Worm (Caenorhabditis elegans): ENCODE results near the gene ptr-24.

The ptr-24 gene

ce11 chrX:13337728-13338127 is at the start of gene ptr-24:
ptr-24 (plus strand) TSS chrX:13338028.
- TF ChIP-seq W03F9.2 (tag; optimal IDR thresholded peaks at IDR 0.05) (no peak), him-1 (tag; optimal IDR thresholded peaks at IDR 0.05) (no peak), dao-5 (tag; optimal IDR thresholded peaks at IDR 0.05) (no peak)

- TF ChIP-seq him-1 (tag; optimal IDR thresholded peaks at IDR 0.05) (no peak), W03F9.2 (tag; optimal IDR thresholded peaks at IDR 0.05) (no peak), dao-5 (tag; optimal IDR thresholded peaks at IDR 0.05) (no peak)
These were observed 49.1 kb upstream of the ptr-24 start, which contains the start of gene R04D3.4 for ce11 chrX:13288715-13289114. R04D3.4 (minus strand) TSS chrX:13288815.

- no peak for TF ChIP-seq W03F9.2 (tag; optimal IDR thresholded peaks at IDR 0.05)
- TF ChIP-seq dao-5 (tag; optimal IDR thresholded peaks at IDR 0.05): no peak
- no peak for TF ChIP-seq him-1 (tag; optimal IDR thresholded peaks at IDR 0.05)
These were observed 47.3 kb upstream of the ptr-24 start, which contains the start of gene R04D3.3 for ce11 chrX:13290531-13290930. R04D3.3 (minus strand) TSS chrX:13290631.

- TF ChIP-seq W03F9.2 (tag; optimal IDR thresholded peaks at IDR 0.05) (no peak), dao-5 (tag; optimal IDR thresholded peaks at IDR 0.05) (no peak), him-1 (tag; optimal IDR thresholded peaks at IDR 0.05) (no peak)
These were observed 46.3 kb upstream of the ptr-24 start, which contains the start of gene srd-38 for ce11 chrX:13291506-13291905. srd-38 (plus strand) TSS chrX:13291806.

ce11 chrX:13293023-13293422 is 44.8 kb upstream of the ptr-24 start:
- no peak for TF ChIP-seq W03F9.2 (tag; optimal IDR thresholded peaks at IDR 0.05)
- TF ChIP-seq dao-5 (tag; optimal IDR thresholded peaks at IDR 0.05): no peak
- no peak for TF ChIP-seq him-1 (tag; optimal IDR thresholded peaks at IDR 0.05)

- TF ChIP-seq dao-5 (tag; optimal IDR thresholded peaks at IDR 0.05) (no peak), W03F9.2 (tag; optimal IDR thresholded peaks at IDR 0.05) (no peak), him-1 (tag; optimal IDR thresholded peaks at IDR 0.05) (no peak)
These were observed 43.2 kb upstream of the ptr-24 start, which contains the start of gene srd-36 for ce11 chrX:13294669-13295068. srd-36 (minus strand) TSS chrX:13294769.

ce11 chrX:13300503-13300902 is 37.3 kb upstream of the ptr-24 start, which contains the start of gene srd-39:
srd-39 (minus strand) TSS chrX:13300603.
- TF ChIP-seq W03F9.2 (tag; optimal IDR thresholded peaks at IDR 0.05): no peak

ce11 chrX:13303357-13303756 is 34.5 kb upstream of the ptr-24 start, which contains the start of gene srd-42:
srd-42 (minus strand) TSS chrX:13303457.
- TF ChIP-seq W03F9.2 (tag; optimal IDR thresholded peaks at IDR 0.05) (no peak), dao-5 (tag; optimal IDR thresholded peaks at IDR 0.05) (no peak), him-1 (tag; optimal IDR thresholded peaks at IDR 0.05) (no peak)

ce11 chrX:13305779-13306178 is 32.0 kb upstream of the ptr-24 start, which contains the start of gene srd-43:
srd-43 (minus strand) TSS chrX:13305844.
- TF ChIP-seq dao-5 (tag; optimal IDR thresholded peaks at IDR 0.05) (no peak), W03F9.2 (tag; optimal IDR thresholded peaks at IDR 0.05) (no peak), him-1 (tag; optimal IDR thresholded peaks at IDR 0.05) (no peak)

- peak; percentile 93 for TF ChIP-seq dao-5 (tag; optimal IDR thresholded peaks at IDR 0.05)
- TF ChIP-seq W03F9.2 (tag; optimal IDR thresholded peaks at IDR 0.05): peak; percentile 80
- TF ChIP-seq him-1 (tag; optimal IDR thresholded peaks at IDR 0.05): peak; percentile 89
These were observed 30.9 kb upstream of the ptr-24 start for ce11 chrX:13306869-13307446.

ce11 chrX:13307852-13308251 is 30.0 kb upstream of the ptr-24 start:
- TF ChIP-seq him-1 (tag; optimal IDR thresholded peaks at IDR 0.05) (no peak), W03F9.2 (tag; optimal IDR thresholded peaks at IDR 0.05) (no peak), dao-5 (tag; optimal IDR thresholded peaks at IDR 0.05) (no peak)

- TF ChIP-seq him-1 (tag; optimal IDR thresholded peaks at IDR 0.05): no peak
- TF ChIP-seq dao-5 (tag; optimal IDR thresholded peaks at IDR 0.05): no peak
- TF ChIP-seq W03F9.2 (tag; optimal IDR thresholded peaks at IDR 0.05): no peak
These were observed 29.1 kb upstream of the ptr-24 start, which contains the start of gene srxa-8 for ce11 chrX:13308745-13309144. srxa-8 (minus strand) TSS chrX:13308845.

- TF ChIP-seq W03F9.2 (tag; optimal IDR thresholded peaks at IDR 0.05) (no peak), dao-5 (tag; optimal IDR thresholded peaks at IDR 0.05) (no peak), him-1 (tag; optimal IDR thresholded peaks at IDR 0.05) (no peak)
These were observed 27.1 kb upstream of the ptr-24 start for ce11 chrX:13310763-13311162.

ce11 chrX:13311641-13312423 is 26.0 kb upstream of the ptr-24 start, which contains the start of gene F46G10.1:
F46G10.1 (minus strand) TSS chrX:13311755.
- TF ChIP-seq W03F9.2 (tag; optimal IDR thresholded peaks at IDR 0.05): no peak
- no peak for TF ChIP-seq him-1 (tag; optimal IDR thresholded peaks at IDR 0.05)
- TF ChIP-seq dao-5 (tag; optimal IDR thresholded peaks at IDR 0.05): no peak
